Fruit fly (Drosophila melanogaster): ENCODE measurements around the gene Gr10b.

The Gr10b gene

dm6 chrX:11449476-11450119 lies 36.6 kb upstream of the Gr10b start (continued):
- TF ChIP-seq CG4404 (GFP tag; IDR thresholded peaks at IDR 0.05) (peak; percentile 70), CG9817 (tag; optimal IDR thresholded peaks at IDR 0.05) (peak; percentile 89), CG4730 (GFP tag; IDR thresholded peaks at IDR 0.05) (peak; percentile 80), gsb (GFP tag; IDR thresholded peaks at IDR 0.05) (peak; percentile 77), CG14710 (tag; optimal IDR thresholded peaks at IDR 0.05) (peak; percentile 44), phol (tag; optimal IDR thresholded peaks at IDR 0.05) (peak; percentile 82), CG8765 (GFP tag; IDR thresholded peaks at IDR 0.05) (peak; percentile 74), pan (optimal IDR thresholded peaks at IDR 0.05) (no peak), pan (GFP tag; optimal IDR thresholded peaks at IDR 0.05 in 1 of 2, IDR thresholded peaks at IDR 0.05 in 1 of 2) (peak in 1 of 2 experiments; percentile 91), CG13775 (GFP tag; optimal IDR thresholded peaks at IDR 0.05) (peak; percentile 64), CG11085 (GFP tag; IDR thresholded peaks at IDR 0.05) (peak; percentile 81), CG13894 (tag; optimal IDR thresholded peaks at IDR 0.05) (peak; percentile 71), ara (GFP tag; IDR thresholded peaks at IDR 0.05) (peak; percentile 81), en (GFP tag; optimal IDR thresholded peaks at IDR 0.05) (peak; percentile 70), tll (GFP tag; optimal IDR thresholded peaks at IDR 0.05) (peak; percentile 5 to 37), CG32772 (GFP tag; IDR thresholded peaks at IDR 0.05) (peak; percentile 80), CG9727 (GFP tag; optimal IDR thresholded peaks at IDR 0.05) (peak; percentile 72), CG11560 (tag; IDR thresholded peaks at IDR 0.05) (peak; percentile 79; the same call in 2 of the 3 replicates), seq (GFP tag; IDR thresholded peaks at IDR 0.05) (peak; percentile 83), CG11456 (GFP tag; IDR thresholded peaks at IDR 0.05) (peak; percentile 88), Six4 (GFP tag; optimal IDR thresholded peaks at IDR 0.05) (peak; percentile 70), ab (GFP tag; optimal IDR thresholded peaks at IDR 0.05) (peak; percentile 62), CG6254 (GFP tag; optimal IDR thresholded peaks at IDR 0.05) (peak; percentile 46), Sry-δ (GFP tag; optimal IDR thresholded peaks at IDR 0.05) (peak; percentile 49), CG12104 (GFP tag; optimal IDR thresholded peaks at IDR 0.05) (peak; percentile 70), bsh (GFP tag; optimal IDR thresholded peaks at IDR 0.05) (peak in 1 of 2 experiments; percentile 84), Hmx (GFP tag; optimal IDR thresholded peaks at IDR 0.05) (peak; percentile 9), Atf-2 (GFP tag; optimal IDR thresholded peaks at IDR 0.05) (peak; percentile 73), Opbp (GFP tag; IDR thresholded peaks at IDR 0.05; ENCODE audit: partially characterized antibody) (no peak), CG10209 (GFP tag; optimal IDR thresholded peaks at IDR 0.05) (peak; percentile 82), CG5180 (GFP tag; optimal IDR thresholded peaks at IDR 0.05) (peak; percentile 71), chif (GFP tag; optimal IDR thresholded peaks at IDR 0.05) (peak; percentile 86 to 88), CG13296 (GFP tag; optimal IDR thresholded peaks at IDR 0.05) (peak; percentile 90), CG2120 (GFP tag; optimal IDR thresholded peaks at IDR 0.05) (peak; percentile 88), Meics (GFP tag; optimal IDR thresholded peaks at IDR 0.05) (peak; percentile 85), CG18619 (GFP tag; optimal IDR thresholded peaks at IDR 0.05) (peak; percentile 85), lbe (GFP tag; optimal IDR thresholded peaks at IDR 0.05) (peak; percentile 73), zfh2 (GFP tag; optimal IDR thresholded peaks at IDR 0.05) (peak; percentile 80), stwl (tag; optimal IDR thresholded peaks at IDR 0.05) (no peak), tx (GFP tag; optimal IDR thresholded peaks at IDR 0.05) (peak; percentile 80), otp (GFP tag; IDR thresholded peaks at IDR 0.05) (peak; percentile 84), gem (tag; optimal IDR thresholded peaks at IDR 0.05) (peak; percentile 86), fd64A (GFP tag; optimal IDR thresholded peaks at IDR 0.05) (peak; percentile 75), CG12236 (GFP tag; optimal IDR thresholded peaks at IDR 0.05) (peak; percentile 47), bowl (GFP tag; IDR thresholded peaks at IDR 0.05) (peak; percentile 75), CG16813 (GFP tag; IDR thresholded peaks at IDR 0.05; ENCODE audit: partially characterized antibody) (no peak), CG4282 (GFP tag; optimal IDR thresholded peaks at IDR 0.05) (peak; percentile 73), B-H2 (GFP tag; optimal IDR thresholded peaks at IDR 0.05) (peak; percentile 72), CG10979 (tag; optimal IDR thresholded peaks at IDR 0.05) (peak; percentile 71)
